Worm (Caenorhabditis elegans): ENCODE data around the gene srab-18.

- no peak for TF ChIP-seq snpc-4 (tag; optimal IDR thresholded peaks at IDR 0.05)
- no peak for TF ChIP-seq sem-2 (GFP tag; optimal IDR thresholded peaks at IDR 0.05)
- TF ChIP-seq lsy-2 (tag; optimal IDR thresholded peaks at IDR 0.05): no peak
- no peak for TF ChIP-seq unc-39 (tag; optimal IDR thresholded peaks at IDR 0.05)
- no peak for TF ChIP-seq elt-3 (tag; optimal IDR thresholded peaks at IDR 0.05)
- TF ChIP-seq M03D4.4 (tag; optimal IDR thresholded peaks at IDR 0.05): no peak
Measured at ce11 chrV:9901119-9901518, 29.9 kb upstream of the srab-18 start.
